Fruit fly (Drosophila melanogaster) whole organism, embryonic: ENCODE results near the gene CG43293.
A peak's percentile ranks its signal among the peaks of the same experiment; 100 is the strongest.

ENCODE experiments used
- ATbp ChIP-seq: fragments of 200-800 bp; sonication (Bioruptor generic); optimal IDR thresholded peaks from 2 replicates; lab custom pipeline; 2017; ENCODE audit warnings: missing biosample characterization, mild to moderate bottlenecking, missing genetic modification characterization, missing genetic modification reagents
- Atf-2 ChIP-seq: fragments of 200-800 bp; sonication (Bioruptor generic); optimal IDR thresholded peaks from 2 replicates; lab custom pipeline; 2016; ENCODE audit warnings: missing biosample characterization, missing genetic modification characterization
- Atf6 ChIP-seq: fragments of 200-800 bp; sonication (Bioruptor generic); IDR thresholded peaks from 2 replicates; pipeline ENCODE4 v1.3.6; 2022; ENCODE audit warnings: missing biosample characterization, missing genetic modification characterization
- CG10267 ChIP-seq: fragments of 200-800 bp; sonication (Bioruptor generic); optimal IDR thresholded peaks from 2 replicates; lab custom pipeline; 2018; ENCODE audit warnings: missing biosample characterization, mild to moderate bottlenecking, missing genetic modification characterization, moderate library complexity
- CG11560 ChIP-seq: fragments of 200-800 bp; sonication (Bioruptor generic); IDR thresholded peaks from 3 replicates; pipeline ENCODE4 v1.3.6; 2022; ENCODE audit warnings: missing biosample characterization, missing genetic modification characterization
- CG12744 ChIP-seq: fragments of 200-800 bp; sonication (Bioruptor generic); optimal IDR thresholded peaks from 2 replicates; lab custom pipeline; 2016; ENCODE audit warnings: missing biosample characterization, missing genetic modification characterization
- CG13123 ChIP-seq: fragments of 200-800 bp; sonication (Bioruptor generic); optimal IDR thresholded peaks from 2 replicates; lab custom pipeline; 2016; ENCODE audit warnings: missing biosample characterization, missing genetic modification characterization
- CG13296 ChIP-seq: fragments of 200-800 bp; sonication (Bioruptor generic); optimal IDR thresholded peaks from 3 replicates; lab custom pipeline; 2018; ENCODE audit warnings: missing biosample characterization, mild to moderate bottlenecking, missing genetic modification characterization
- CG13424 ChIP-seq: fragments of 200-800 bp; sonication (Bioruptor generic); optimal IDR thresholded peaks from 2 replicates; lab custom pipeline; 2019; ENCODE audit warnings: missing biosample characterization, mild to moderate bottlenecking, missing genetic modification characterization, moderate library complexity
- CG14710 ChIP-seq: fragments of 200-800 bp; sonication (Bioruptor generic); optimal IDR thresholded peaks from 3 replicates; lab custom pipeline; 2019; ENCODE audit warnings: missing biosample characterization, mild to moderate bottlenecking, missing genetic modification characterization, moderate library complexity
- CG1529 ChIP-seq: fragments of 200-800 bp; sonication (Bioruptor generic); optimal IDR thresholded peaks from 3 replicates; lab custom pipeline; 2018; ENCODE audit warnings: missing biosample characterization, missing genetic modification characterization
- CG18011 ChIP-seq: fragments of 200-800 bp; sonication (Bioruptor generic); optimal IDR thresholded peaks from 2 replicates; lab custom pipeline; 2017; ENCODE audit warnings: missing biosample characterization, missing genetic modification characterization, mild to moderate bottlenecking, moderate library complexity, missing genotype
- CG2116 ChIP-seq: fragments of 200-800 bp; sonication (Bioruptor generic); optimal IDR thresholded peaks from 3 replicates; lab custom pipeline; 2018; ENCODE audit warnings: missing biosample characterization, mild to moderate bottlenecking, missing genetic modification characterization
- CG2712 ChIP-seq: fragments of 200-800 bp; optimal IDR thresholded peaks from 3 replicates; lab custom pipeline; 2019; ENCODE audit warnings: missing biosample characterization, mild to moderate bottlenecking, missing genetic modification characterization, moderate library complexity
- CG2875 ChIP-seq: fragments of 200-800 bp; sonication (Bioruptor generic); optimal IDR thresholded peaks from 2 replicates; lab custom pipeline; 2017; ENCODE audit warnings: missing biosample characterization, mild to moderate bottlenecking, missing genetic modification characterization, missing genetic modification reagents
- CG3847 ChIP-seq: fragments of 200-800 bp; sonication (Bioruptor generic); IDR thresholded peaks from 2 replicates; pipeline ENCODE4 v1.3.6; 2022; ENCODE audit warnings: missing biosample characterization, missing genetic modification characterization
- CG3995 ChIP-seq: fragments of 200-800 bp; sonication (Bioruptor generic); optimal IDR thresholded peaks from 3 replicates; lab custom pipeline; 2016; ENCODE audit warnings: missing biosample characterization, missing genetic modification characterization
- CG6654 ChIP-seq: fragments of 200-800 bp; sonication (Bioruptor generic); optimal IDR thresholded peaks from 2 replicates; lab custom pipeline; 2017; ENCODE audit warnings: missing biosample characterization, mild to moderate bottlenecking, missing genetic modification characterization
- CG6813 ChIP-seq: fragments of 200-800 bp; sonication (Bioruptor generic); optimal IDR thresholded peaks from 2 replicates; lab custom pipeline; 2017; ENCODE audit warnings: missing biosample characterization, missing genetic modification characterization, mild to moderate bottlenecking, moderate library complexity, missing genetic modification reagents
- CG8359 ChIP-seq: fragments of 200-800 bp; sonication (Bioruptor generic); optimal IDR thresholded peaks from 2 replicates; lab custom pipeline; 2017; ENCODE audit warnings: missing biosample characterization, mild to moderate bottlenecking, missing genetic modification characterization, borderline replicate concordance
- CrebB ChIP-seq: fragments of 200-800 bp; sonication (Bioruptor generic); optimal IDR thresholded peaks from 3 replicates; lab custom pipeline; 2018; ENCODE audit warnings: missing biosample characterization, mild to moderate bottlenecking, missing genetic modification characterization
- Gug ChIP-seq: fragments of 200-800 bp; sonication (Bioruptor generic); IDR thresholded peaks from 4 replicates; pipeline ENCODE4 v1.3.6; 2022; ENCODE audit warnings: missing biosample characterization, missing genetic modification characterization
- H15 ChIP-seq: fragments of 200-800 bp; sonication (Bioruptor generic); IDR thresholded peaks from 3 replicates; pipeline ENCODE4 v1.3.6; 2022; ENCODE audit warnings: missing biosample characterization, missing genetic modification characterization
- HLHmδ ChIP-seq: fragments of 200-800 bp; sonication (Bioruptor generic); optimal IDR thresholded peaks from 2 replicates; lab custom pipeline; 2018; ENCODE audit warnings: missing biosample characterization, mild to moderate bottlenecking, missing genetic modification characterization, moderate library complexity
- HmgD ChIP-seq: fragments of 200-800 bp; sonication (Bioruptor generic); optimal IDR thresholded peaks from 3 replicates; lab custom pipeline; 2016; ENCODE audit warnings: missing biosample characterization, missing genetic modification characterization
- Hr3 ChIP-seq: fragments of 200-800 bp; sonication (Bioruptor generic); optimal IDR thresholded peaks from 3 replicates; lab custom pipeline; 2016; ENCODE audit warnings: missing biosample characterization, missing genetic modification characterization
- Hr78 ChIP-seq, 2 experiments: fragments of 200-800 bp in 1 of 2; fragments of >200 bp in 1 of 2; sonication (Bioruptor generic) in 1 of 2; optimal IDR thresholded peaks; 2 replicates each; lab custom pipeline; 2017 to 2019; ENCODE audit warnings: missing biosample characterization in 2 of 2, missing genetic modification characterization in 2 of 2, mild to moderate bottlenecking in 1 of 2, moderate library complexity in 1 of 2
- Med ChIP-seq: fragments of 200-800 bp; sonication (Bioruptor generic); peaks from one replicate; lab custom pipeline; 2016; ENCODE audit warnings: missing biosample characterization, missing genetic modification characterization, mild to moderate bottlenecking, inconsistent platforms, moderate library complexity
- Nf-YC ChIP-seq: fragments of 200-800 bp; optimal IDR thresholded peaks from 3 replicates; lab custom pipeline; 2019; ENCODE audit warnings: missing biosample characterization, mild to moderate bottlenecking, missing genetic modification characterization, moderate library complexity
- Poxn ChIP-seq: fragments of 200-800 bp; sonication (Bioruptor generic); IDR thresholded peaks from 2 replicates; pipeline ENCODE4 v1.3.6; 2022; ENCODE audit warnings: missing biosample characterization, missing genetic modification characterization
- Ptx1 ChIP-seq: fragments of 200-800 bp; sonication (Bioruptor generic); IDR thresholded peaks from 2 replicates; pipeline ENCODE4 v1.3.6; 2022; ENCODE audit warnings: missing biosample characterization, missing genetic modification characterization
- al ChIP-seq: fragments of 200-800 bp; sonication (Bioruptor generic); IDR thresholded peaks from 2 replicates; pipeline ENCODE4 v1.3.6; 2022; ENCODE audit warnings: missing biosample characterization, missing genetic modification characterization
- aop ChIP-seq: fragments of 200-800 bp; sonication (Bioruptor generic); IDR thresholded peaks from 2 replicates; pipeline ENCODE4 v1.3.6; 2022; ENCODE audit warnings: missing biosample characterization, missing genetic modification characterization
- ase ChIP-seq: fragments of 200-800 bp; sonication (Bioruptor generic); IDR thresholded peaks from 3 replicates; pipeline ENCODE4 v1.3.6; 2022; ENCODE audit warnings: missing biosample characterization, missing genetic modification characterization
- ato ChIP-seq: fragments of 200-800 bp; sonication (Bioruptor generic); IDR thresholded peaks from 2 replicates; pipeline ENCODE4 v1.3.6; 2022; ENCODE audit warnings: missing biosample characterization, missing genetic modification characterization; ENCODE audit not compliant: partially characterized antibody
- crc ChIP-seq: fragments of 200-800 bp; sonication (Bioruptor generic); optimal IDR thresholded peaks from 2 replicates; lab custom pipeline; 2016; ENCODE audit warnings: missing biosample characterization, missing genetic modification characterization
- ems ChIP-seq: fragments of 200-800 bp; sonication (Bioruptor generic); optimal IDR thresholded peaks from 3 replicates; lab custom pipeline; 2016; ENCODE audit warnings: missing biosample characterization, missing genetic modification characterization
- gem ChIP-seq: fragments of 200-800 bp; sonication (Bioruptor generic); optimal IDR thresholded peaks from 2 replicates; lab custom pipeline; 2019; ENCODE audit warnings: missing biosample characterization, mild to moderate bottlenecking, missing genetic modification characterization, moderate library complexity
- gsb-n ChIP-seq: fragments of 200-800 bp; sonication (Bioruptor generic); optimal IDR thresholded peaks from 3 replicates; lab custom pipeline; 2018; ENCODE audit warnings: missing biosample characterization, mild to moderate bottlenecking, missing genetic modification characterization
- ind ChIP-seq: fragments of 200-800 bp; sonication (Bioruptor generic); optimal IDR thresholded peaks from 3 replicates; lab custom pipeline; 2016; ENCODE audit warnings: missing biosample characterization, missing genetic modification characterization
- jumu ChIP-seq: fragments of 200-800 bp; sonication (Bioruptor generic); optimal IDR thresholded peaks from 3 replicates; lab custom pipeline; 2016; ENCODE audit warnings: missing biosample characterization, missing genetic modification characterization
- ken ChIP-seq: fragments of 200-800 bp; sonication (Bioruptor generic); IDR thresholded peaks from 3 replicates; pipeline ENCODE4 v1.3.6; 2022; ENCODE audit warnings: missing biosample characterization, missing genetic modification characterization
- lola ChIP-seq, 3 experiments: fragments of >200 bp in 2 of 3; fragments of 200-800 bp in 1 of 3; sonication (Bioruptor generic) in 1 of 3; optimal IDR thresholded peaks; 2 replicates each; lab custom pipeline; 2017 to 2019; ENCODE audit warnings: missing biosample characterization in 3 of 3, missing genetic modification characterization in 3 of 3, mild to moderate bottlenecking in 1 of 3, moderate library complexity in 1 of 3
- pfk ChIP-seq: fragments of 200-800 bp; sonication (Bioruptor generic); optimal IDR thresholded peaks from 2 replicates; lab custom pipeline; 2018; ENCODE audit warnings: missing biosample characterization, mild to moderate bottlenecking, missing genetic modification characterization, moderate library complexity
- prd ChIP-seq, 3 experiments: fragments of >200 bp in 2 of 3; fragments of 200-800 bp in 1 of 3; sonication (Bioruptor generic) in 1 of 3; optimal IDR thresholded peaks in 2 of 3; IDR thresholded peaks in 1 of 3; 2 replicates in 2 of 3; 3 replicates in 1 of 3; pipeline versions ENCODE4 v1.3.6 to Lab custom; 2017 to 2022; ENCODE audit warnings: missing biosample characterization in 1 of 3, missing genetic modification characterization in 1 of 3
- sens ChIP-seq: fragments of 200-800 bp; sonication (Bioruptor generic); peaks from one replicate; lab custom pipeline; 2016; ENCODE audit warnings: missing biosample characterization, missing genetic modification characterization
- sima ChIP-seq: fragments of 200-800 bp; sonication (Bioruptor generic); optimal IDR thresholded peaks from 2 replicates; lab custom pipeline; 2016; ENCODE audit warnings: missing biosample characterization, missing genetic modification characterization
- sug ChIP-seq: fragments of 200-800 bp; optimal IDR thresholded peaks from 2 replicates; lab custom pipeline; 2019; ENCODE audit warnings: missing biosample characterization, mild to moderate bottlenecking, missing genetic modification characterization, moderate library complexity
- wdn ChIP-seq: fragments of 200-800 bp; sonication (Bioruptor generic); IDR thresholded peaks from 2 replicates; pipeline ENCODE4 v1.3.6; 2022; ENCODE audit warnings: missing biosample characterization, missing genetic modification characterization
- yki ChIP-seq: fragments of >200 bp; optimal IDR thresholded peaks from 3 replicates; lab custom pipeline; 2018

The CG43293 gene

DNA sequence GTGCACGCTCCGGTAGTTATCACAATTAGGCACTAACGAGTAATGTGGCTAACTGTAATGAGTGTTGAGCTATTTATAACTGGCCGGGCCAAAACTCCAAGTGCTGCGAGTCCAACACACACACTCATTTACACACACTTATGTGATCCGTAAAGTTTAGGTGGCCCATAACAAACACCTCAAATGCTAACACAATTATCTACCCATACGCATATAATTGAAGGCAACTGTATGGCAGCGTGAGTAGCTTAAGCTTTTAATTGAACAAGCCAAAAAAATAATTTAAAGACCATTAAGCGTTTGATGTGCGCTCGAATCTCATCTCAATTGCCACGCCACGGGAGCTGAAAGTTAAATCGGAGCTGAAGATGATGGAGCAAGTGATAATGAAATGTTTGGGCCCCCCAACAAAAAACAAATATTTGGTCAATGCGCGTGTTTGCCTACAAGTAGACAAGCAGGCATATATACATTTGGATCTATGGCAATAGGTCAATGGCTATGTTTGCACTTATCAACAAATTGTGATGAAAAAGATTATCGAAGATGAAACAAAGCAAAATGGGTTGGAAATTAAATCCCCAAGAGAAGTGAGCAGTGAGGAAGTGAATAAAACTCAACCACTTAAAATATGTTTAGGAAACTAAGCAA, 44.9 kb upstream of the CG43293 start, which contains the start of gene Cpr65Av (continued):
- TF ChIP-seq aop (GFP tag; lab: Robert Waterston, UW) (no peak), Gug (GFP tag; lab: Robert Waterston, UW) (no peak), CG6813 (GFP tag; lab: Kevin White, UChicago) (no peak), wdn (GFP tag; lab: Robert Waterston, UW) (no peak), CG3847 (GFP tag; lab: Robert Waterston, UW) (no peak), sima (GFP tag; lab: Kevin White, UChicago) (no peak), HmgD (GFP tag; lab: Kevin White, UChicago) (no peak), CG13296 (GFP tag; lab: Kevin White, UChicago) (no peak), CG14710 (tag; lab: Kevin White, UChicago) (no peak), sens (peak; percentile 83), al (no peak), HLHmδ (no peak), CG8359 (GFP tag; lab: Kevin White, UChicago) (no peak), Atf-2 (GFP tag; lab: Kevin White, UChicago) (no peak), Hr78 (GFP tag; optimal IDR thresholded peaks at IDR 0.05; lab: Kevin White, UChicago) (peak in 1 of 2 experiments; percentile 33), lola (GFP tag; optimal IDR thresholded peaks at IDR 0.05; lab: Kevin White, UChicago) (no peak), ind (GFP tag; lab: Kevin White, UChicago) (no peak), CG6654 (GFP tag; lab: Kevin White, UChicago) (no peak), CG13424 (tag; lab: Kevin White, UChicago) (peak; percentile 39), Med (peak; percentile 52), CG12744 (GFP tag; lab: Kevin White, UChicago) (no peak), gsb-n (tag; lab: Kevin White, UChicago) (no peak), CG10267 (tag; lab: Kevin White, UChicago) (no peak), CG2875 (peak; percentile 37), yki (lab: Kevin White, UChicago) (no peak), CG2712 (tag; lab: Kevin White, UChicago) (no peak), Atf6 (GFP tag; lab: Robert Waterston, UW) (no peak), ken (GFP tag; lab: Robert Waterston, UW) (no peak), ATbp (GFP tag; lab: Kevin White, UChicago) (peak; percentile 62), ase (no peak), jumu (GFP tag; lab: Kevin White, UChicago) (no peak), Hr3 (GFP tag; lab: Kevin White, UChicago) (no peak), CG11560 (tag; lab: Robert Waterston, UW) (no peak), ems (GFP tag; lab: Kevin White, UChicago) (no peak), pfk (GFP tag; lab: Kevin White, UChicago) (no peak), crc (GFP tag; lab: Kevin White, UChicago) (no peak), gem (tag; lab: Kevin White, UChicago) (peak; percentile 32), CG13123 (no peak), ato (no peak), Ptx1 (GFP tag; lab: Robert Waterston, UW) (no peak), CrebB (peak; percentile 26), CG3995 (GFP tag; lab: Kevin White, UChicago) (no peak), CG18011 (GFP tag; lab: Kevin White, UChicago) (no peak), CG2116 (GFP tag; lab: Kevin White, UChicago) (no peak), H15 (GFP tag; lab: Robert Waterston, UW) (no peak), CG1529 (GFP tag; lab: Kevin White, UChicago) (peak; percentile 20), Nf-YC (tag; lab: Kevin White, UChicago) (no peak), prd (optimal IDR thresholded peaks at IDR 0.05; lab: Kevin White, UChicago) (no peak), prd (GFP tag; IDR thresholded peaks at IDR 0.05; lab: Robert Waterston, UW) (no peak), Poxn (no peak), sug (tag; lab: Kevin White, UChicago) (no peak)
